Worm (Caenorhabditis elegans) whole organism, L3 larva: ENCODE data around the gene nep-13.

Source experiments
- ZK546.5 ChIP-seq: sonication (generic microtip); optimal IDR thresholded peaks from 2 replicates; lab custom pipeline; 2017; ENCODE audit warnings: missing biosample characterization, missing genetic modification characterization
- ama-1 ChIP-seq: fragments of 150-350 bp; optimal IDR thresholded peaks from 2 replicates; lab custom pipeline; 2018
- ceh-82 ChIP-seq: fragments of 150-350 bp; optimal IDR thresholded peaks from 2 replicates; lab custom pipeline; 2014; ENCODE audit warnings: missing biosample characterization, missing genetic modification characterization
- daf-12 ChIP-seq: fragments of 150-350 bp; optimal IDR thresholded peaks from 2 replicates; lab custom pipeline; 2014; ENCODE audit warnings: missing biosample characterization, missing genetic modification reagents, missing genetic modification characterization
- nhr-237 ChIP-seq: fragments of 150-350 bp; optimal IDR thresholded peaks from 2 replicates; lab custom pipeline; 2014; ENCODE audit warnings: missing biosample characterization, missing genetic modification characterization
- nhr-67 ChIP-seq: fragments of 150-350 bp; optimal IDR thresholded peaks from 2 replicates; lab custom pipeline; 2014; ENCODE audit warnings: missing biosample characterization, missing genetic modification characterization
- nhr-76 ChIP-seq: fragments of 150-350 bp; sonication (generic microtip); optimal IDR thresholded peaks from 5 replicates; lab custom pipeline; 2014; ENCODE audit warnings: missing biosample characterization, missing genetic modification characterization
- pha-4 ChIP-seq: fragments of 150-350 bp; optimal IDR thresholded peaks from 2 replicates; lab custom pipeline; 2014; ENCODE audit warnings: missing biosample characterization, missing genetic modification reagents, missing genetic modification characterization
- pqm-1 ChIP-seq: fragments of 150-350 bp; optimal IDR thresholded peaks from 2 replicates; lab custom pipeline; 2017; ENCODE audit warnings: missing biosample characterization, missing genetic modification characterization, inconsistent platforms
- unc-39 ChIP-seq: sonication (generic microtip); optimal IDR thresholded peaks from 4 replicates; lab custom pipeline; 2017; ENCODE audit warnings: missing biosample characterization, missing genetic modification characterization

nep-13 gene

DNA sequence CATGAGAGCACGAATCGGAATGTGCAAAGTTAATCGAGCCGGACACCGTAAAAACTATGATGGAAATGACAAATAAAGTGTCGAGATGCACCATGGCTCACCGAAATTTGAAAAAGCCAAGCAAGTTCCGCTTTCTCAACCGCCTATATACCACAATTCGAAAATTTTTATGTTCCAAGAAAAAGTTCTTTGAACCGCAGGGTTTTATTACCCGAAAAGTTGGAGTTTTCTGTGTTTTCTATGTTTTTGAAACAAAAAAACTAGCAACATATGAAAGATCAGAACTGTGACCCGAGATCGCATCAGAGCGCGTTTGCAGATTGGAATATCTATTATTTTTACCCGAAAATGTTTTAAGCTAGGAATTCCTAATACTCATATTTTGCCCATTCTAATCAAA, 44.7 kb downstream of the nep-13 start, which contains the start of gene Y46D2A.3:
Gene Y46D2A.3 (minus strand): TSS at position 101 of the 400 bp plus-strand sequence.
- no peak for TF ChIP-seq pha-4 (tag; lab: Kevin White, UChicago)
- no peak for TF ChIP-seq nhr-67

- TF ChIP-seq unc-39 (tag; lab: Kevin White, UChicago) (no peak), ceh-82 (tag; lab: Kevin White, UChicago) (no peak), pqm-1 (no peak), nhr-76 (no peak), ama-1 (no peak), nhr-237 (tag; lab: Kevin White, UChicago) (no peak), ZK546.5 (no peak), daf-12 (tag; lab: Kevin White, UChicago) (no peak)
Measured at ce11 chrII:3332039-3332438, 49.6 kb downstream of the nep-13 start, which contains the start of gene irld-27. irld-27 (plus strand) TSS chrII:3332339.
